Worm (Caenorhabditis elegans) whole organism, L3 larva: ENCODE measurements around the gene F10D7.4.

Experiments used
- R02D3.7 ChIP-seq: fragments of 150-350 bp; optimal IDR thresholded peaks from 2 replicates; lab custom pipeline; 2014; ENCODE audit warnings: missing biosample characterization, missing genetic modification characterization
- ceh-82 ChIP-seq: fragments of 150-350 bp; optimal IDR thresholded peaks from 2 replicates; lab custom pipeline; 2014; ENCODE audit warnings: missing biosample characterization, missing genetic modification characterization
- egl-27 ChIP-seq: sonication (generic microtip); optimal IDR thresholded peaks from 4 replicates; lab custom pipeline; 2017; ENCODE audit warnings: missing biosample characterization, missing genetic modification reagents, missing genetic modification characterization
- elt-1 ChIP-seq: fragments of 150-350 bp; optimal IDR thresholded peaks from 2 replicates; lab custom pipeline; 2014; ENCODE audit warnings: missing biosample characterization, missing genetic modification characterization
- elt-3 ChIP-seq, 3 experiments: fragments of 150-350 bp in 1 of 3; sonication (generic microtip) in 2 of 3; optimal IDR thresholded peaks; 2 replicates in 2 of 3; 4 replicates in 1 of 3; lab custom pipeline; 2014 to 2017; ENCODE audit warnings: missing biosample characterization in 3 of 3, missing genetic modification characterization in 3 of 3
- lin-39 ChIP-seq: fragments of 150-350 bp; optimal IDR thresholded peaks from 2 replicates; lab custom pipeline; 2018; ENCODE audit warnings: missing biosample characterization, missing genetic modification reagents, missing genetic modification characterization
- nhr-11 ChIP-seq: fragments of 150-350 bp; optimal IDR thresholded peaks from 2 replicates; lab custom pipeline; 2014; ENCODE audit warnings: missing biosample characterization, missing genetic modification characterization
- pha-4 ChIP-seq: fragments of 150-350 bp; optimal IDR thresholded peaks from 2 replicates; lab custom pipeline; 2014; ENCODE audit warnings: missing biosample characterization, missing genetic modification reagents, missing genetic modification characterization
- pqm-1 ChIP-seq: fragments of 150-350 bp; optimal IDR thresholded peaks from 2 replicates; lab custom pipeline; 2017; ENCODE audit warnings: missing biosample characterization, missing genetic modification characterization, inconsistent platforms
- skn-1 ChIP-seq: fragments of 150-350 bp; optimal IDR thresholded peaks from 2 replicates; lab custom pipeline; 2014; ENCODE audit warnings: missing biosample characterization, missing genetic modification characterization
- unc-39 ChIP-seq: sonication (generic microtip); optimal IDR thresholded peaks from 4 replicates; lab custom pipeline; 2017; ENCODE audit warnings: missing biosample characterization, missing genetic modification characterization
- unc-62 ChIP-seq: fragments of 150-350 bp; sonication (generic microtip); optimal IDR thresholded peaks from 4 replicates; lab custom pipeline; 2014; ENCODE audit warnings: missing biosample characterization, missing genetic modification reagents, missing genetic modification characterization
- ztf-11 ChIP-seq: fragments of 150-350 bp; optimal IDR thresholded peaks from 2 replicates; lab custom pipeline; 2014; ENCODE audit warnings: missing biosample characterization, missing genetic modification characterization
- ztf-4 ChIP-seq: fragments of 150-350 bp; optimal IDR thresholded peaks from 2 replicates; lab custom pipeline; 2014; ENCODE audit warnings: missing biosample characterization, missing genetic modification characterization

- TF ChIP-seq ceh-82 = no peak
- no peak for TF ChIP-seq elt-3 (tag; optimal IDR thresholded peaks at IDR 0.05; lab: Kevin White, UChicago)
- no peak for TF ChIP-seq lin-39 (tag; lab: Kevin White, UChicago)
- no peak for TF ChIP-seq pha-4 (tag; lab: Kevin White, UChicago)
- no peak for TF ChIP-seq pqm-1 (tag; lab: Kevin White, UChicago)
- no peak for TF ChIP-seq ztf-11 (tag; lab: Kevin White, UChicago)
- TF ChIP-seq elt-1 = no peak
- TF ChIP-seq unc-39 = no peak
- TF ChIP-seq nhr-11 (tag; lab: Kevin White, UChicago) = no peak
- no peak for TF ChIP-seq ztf-4 (tag; lab: Kevin White, UChicago)
- no peak for TF ChIP-seq egl-27 (tag; lab: Kevin White, UChicago)
- no peak for TF ChIP-seq skn-1
- no peak for TF ChIP-seq R02D3.7 (tag; lab: Kevin White, UChicago)
- no peak for TF ChIP-seq unc-62 (GFP tag; lab: Kevin White, UChicago)
Observed at ce11 chrX:17400425-17400824, 18.6 kb upstream of the F10D7.4 start.
